Worm (Caenorhabditis elegans) whole organism, mixed stage, embryonic: ENCODE measurements around the gene F15H10.12.

Experiments used
- M03D4.4 ChIP-seq: sonication (generic microtip); optimal IDR thresholded peaks from 2 replicates; lab custom pipeline; 2017; ENCODE audit warnings: mild to moderate bottlenecking, missing genetic modification characterization, missing compliant biosample characterization
- ceh-39 ChIP-seq: fragments of 150-350 bp; optimal IDR thresholded peaks from 2 replicates; lab custom pipeline; 2014; ENCODE audit warnings: missing biosample characterization, missing genetic modification characterization
- ces-1 ChIP-seq: fragments of 150-350 bp; optimal IDR thresholded peaks from 2 replicates; lab custom pipeline; 2014; ENCODE audit warnings: missing biosample characterization, missing genetic modification reagents, missing genetic modification characterization
- elt-1 ChIP-seq: sonication (generic microtip); optimal IDR thresholded peaks from 2 replicates; lab custom pipeline; 2017; ENCODE audit warnings: missing genetic modification characterization, mild to moderate bottlenecking, missing compliant biosample characterization, antibody characterized with exemption, moderate library complexity, borderline replicate concordance; ENCODE audit not compliant: insufficient read depth
- flh-1 ChIP-seq: fragments of 200-800 bp; sonication (Bioruptor generic); optimal IDR thresholded peaks from 2 replicates; lab custom pipeline; 2018; ENCODE audit warnings: mild to moderate bottlenecking, missing genetic modification characterization, moderate library complexity, missing compliant biosample characterization
- mab-5 ChIP-seq: fragments of 150-350 bp; optimal IDR thresholded peaks from 2 replicates; lab custom pipeline; 2014; ENCODE audit warnings: missing biosample characterization, missing genetic modification characterization
- mep-1 ChIP-seq: fragments of 150-350 bp; optimal IDR thresholded peaks from 2 replicates; lab custom pipeline; 2017; ENCODE audit warnings: missing biosample characterization, missing genetic modification reagents, missing genetic modification characterization, inconsistent platforms
- nhr-28 ChIP-seq: fragments of 150-350 bp; optimal IDR thresholded peaks from 2 replicates; lab custom pipeline; 2014; ENCODE audit warnings: missing biosample characterization, missing genetic modification characterization
- sem-2 ChIP-seq: fragments of 200-800 bp; sonication (Bioruptor generic); optimal IDR thresholded peaks from 2 replicates; lab custom pipeline; 2018; ENCODE audit warnings: mild to moderate bottlenecking, missing genetic modification characterization, missing compliant biosample characterization
- snpc-4 ChIP-seq: fragments of 150-350 bp; optimal IDR thresholded peaks from 2 replicates; lab custom pipeline; 2014; ENCODE audit warnings: missing biosample characterization, missing genetic modification characterization
- unc-62 ChIP-seq: fragments of 150-350 bp; optimal IDR thresholded peaks from 2 replicates; lab custom pipeline; 2014; ENCODE audit warnings: missing biosample characterization, missing genetic modification reagents, missing genetic modification characterization
- ztf-11 ChIP-seq: fragments of 150-350 bp; optimal IDR thresholded peaks from 2 replicates; lab custom pipeline; 2014; ENCODE audit warnings: missing biosample characterization, missing genetic modification characterization

- TF ChIP-seq mab-5 (tag; lab: Kevin White, UChicago), result no peak
- TF ChIP-seq unc-62 (GFP tag; lab: Kevin White, UChicago), result no peak
- no peak for TF ChIP-seq flh-1 (GFP tag; lab: Kevin White, UChicago)
- TF ChIP-seq ces-1 (GFP tag; lab: Kevin White, UChicago), result no peak
- TF ChIP-seq nhr-28, result no peak
- TF ChIP-seq sem-2 (GFP tag; lab: Kevin White, UChicago), result no peak
- no peak for TF ChIP-seq ceh-39
- no peak for TF ChIP-seq elt-1 (tag; lab: Kevin White, UChicago)
- TF ChIP-seq mep-1 (tag; lab: Kevin White, UChicago), result no peak
- TF ChIP-seq snpc-4 (tag; lab: Kevin White, UChicago), result no peak
- TF ChIP-seq ztf-11 (tag; lab: Kevin White, UChicago), result no peak
- no peak for TF ChIP-seq M03D4.4
Observed at ce11 chrV:10432607-10433006, 22.7 kb upstream of the F15H10.12 start.
